Fruit fly (Drosophila melanogaster) whole organism, embryonic: ENCODE results near the gene kri.

Source experiments
- CG1832 ChIP-seq: fragments of 200-800 bp; sonication (Bioruptor generic); optimal IDR thresholded peaks from 2 replicates; lab custom pipeline; 2017; ENCODE audit warnings: missing biosample characterization, mild to moderate bottlenecking, missing genetic modification characterization, inconsistent platforms
- Fer1 ChIP-seq: fragments of 200-800 bp; sonication (Bioruptor generic); optimal IDR thresholded peaks from 2 replicates; lab custom pipeline; 2017; ENCODE audit warnings: missing biosample characterization, mild to moderate bottlenecking, missing genetic modification characterization
- ttk ChIP-seq: fragments of 200-800 bp; sonication (Bioruptor generic); IDR thresholded peaks from 2 replicates; pipeline ENCODE4 v2.1.2; 2022; ENCODE audit warnings: missing biosample characterization, missing genetic modification characterization
- z ChIP-seq: fragments of 200-800 bp; sonication (Bioruptor generic); IDR thresholded peaks from 3 replicates; pipeline ENCODE4 v1.3.6; 2022; ENCODE audit warnings: missing biosample characterization, missing genetic modification characterization

- TF ChIP-seq Fer1 (GFP tag; lab: Kevin White, UChicago) (no peak), ttk (GFP tag; lab: Robert Waterston, UW) (no peak), z (no peak), CG1832 (GFP tag; lab: Kevin White, UChicago) (no peak)
Observed at dm6 chr3L:5808101-5808433, 2.7 kb upstream of the kri start.
